Worm (Caenorhabditis elegans): Measurements from ENCODE around the gene Y82E9BR.22.
A peak's percentile ranks its signal among the peaks of the same experiment; 100 is the strongest.

The Y82E9BR.22 gene

ce11 chrIII:1424305-1424704, 15.3 kb upstream of the Y82E9BR.22 start (continued):
- TF ChIP-seq C06A6.2 (GFP tag; conservative IDR thresholded peaks at IDR 0.05) (no peak), bed-1 (GFP tag; IDR thresholded peaks at IDR 0.05) (0 out of 2 replicates have a peak, but pooled peaks have one; percentile 36), ceh-100 (GFP tag; IDR thresholded peaks at IDR 0.05) (peak; percentile 52; the same call in 1 of the 2 replicates), hrde-1 (tag; optimal IDR thresholded peaks at IDR 0.05; ENCODE audit: borderline replicate concordance) (peak; percentile 73), ceh-58 (GFP tag; IDR thresholded peaks at IDR 0.05) (no peak), atf-7 (tag; optimal IDR thresholded peaks at IDR 0.05) (peak; percentile 65), lin-35 (GFP tag; optimal IDR thresholded peaks at IDR 0.05) (peak in 2 of 3 experiments; percentile 0 to 63), ceh-27 (GFP tag; optimal IDR thresholded peaks at IDR 0.05) (peak; percentile 82), somi-1 (GFP tag; optimal IDR thresholded peaks at IDR 0.05) (no peak), lag-1 (GFP tag; IDR thresholded peaks at IDR 0.05) (no peak), aptf-3 (GFP tag; IDR thresholded peaks at IDR 0.05) (no peak; the same call in 1 of the 2 replicates), F55B11.4 (tag; optimal IDR thresholded peaks at IDR 0.05; ENCODE audit: borderline replicate concordance, insufficient read depth) (no peak), madf-3 (GFP tag; IDR thresholded peaks at IDR 0.05) (no peak; the same call in none of the 2 replicates), ceh-40 (GFP tag; IDR thresholded peaks at IDR 0.05) (no peak), T26A5.8 (tag; optimal IDR thresholded peaks at IDR 0.05) (no peak), F52B5.7 (tag; optimal IDR thresholded peaks at IDR 0.05) (peak; percentile 32), lir-1 (GFP tag; conservative IDR thresholded peaks at IDR 0.05) (peak; percentile 69), ZK185.1 (tag; optimal IDR thresholded peaks at IDR 0.05; ENCODE audit: poor library complexity, severe bottlenecking) (no peak), tbp1 (GFP tag; optimal IDR thresholded peaks at IDR 0.05) (peak; percentile 99), fkh-3 (tag; optimal IDR thresholded peaks at IDR 0.05) (no peak), zim-3 (tag; optimal IDR thresholded peaks at IDR 0.05) (no peak), snpc-1.1 (tag; optimal IDR thresholded peaks at IDR 0.05; ENCODE audit: insufficient read depth) (peak; percentile 28), rpc-1 (optimal IDR thresholded peaks at IDR 0.05) (peak; percentile 72), rpc-1 (tag; optimal IDR thresholded peaks at IDR 0.05) (peak; percentile 84), attf-3 (GFP tag; conservative IDR thresholded peaks at IDR 0.05) (peak; percentile 36; the same call in 1 of the 2 replicates), F37B4.10 (GFP tag; IDR thresholded peaks at IDR 0.05) (no peak), lsy-27 (tag; optimal IDR thresholded peaks at IDR 0.05; ENCODE audit: borderline replicate concordance, insufficient read depth) (peak; percentile 76), athp-1 (tag; optimal IDR thresholded peaks at IDR 0.05) (peak; percentile 54), ztf-3 (GFP tag; optimal IDR thresholded peaks at IDR 0.05) (no peak), mcd-1 (GFP tag; IDR thresholded peaks at IDR 0.05) (peak; percentile 84), F57A8.1 (GFP tag; optimal IDR thresholded peaks at IDR 0.05) (no peak), K12H6.12 (tag; optimal IDR thresholded peaks at IDR 0.05) (peak; percentile 58), Y67H2A.10 (GFP tag; conservative IDR thresholded peaks at IDR 0.05) (no peak), aptf-2 (GFP tag; conservative IDR thresholded peaks at IDR 0.05) (no peak; the same call in 1 of the 2 replicates), xnd-1 (tag; optimal IDR thresholded peaks at IDR 0.05) (no peak), mes-4 (tag; optimal IDR thresholded peaks at IDR 0.05) (no peak), attf-6 (GFP tag; IDR thresholded peaks at IDR 0.05) (0 out of 2 replicates have a peak, but pooled peaks have one; percentile 37), B0035.1 (tag; optimal IDR thresholded peaks at IDR 0.05) (no peak), nhr-120 (GFP tag; IDR thresholded peaks at IDR 0.05) (no peak), hmg-20 (GFP tag; IDR thresholded peaks at IDR 0.05) (peak; percentile 73; the same call in 1 of the 2 replicates), B0019.2 (GFP tag; conservative IDR thresholded peaks at IDR 0.05) (no peak), unc-62 (GFP tag; optimal IDR thresholded peaks at IDR 0.05) (no peak), repo-1 (tag; optimal IDR thresholded peaks at IDR 0.05) (peak; percentile 68), rec-8 (tag; optimal IDR thresholded peaks at IDR 0.05) (peak in 1 of 2 experiments; percentile 35), snpc-3.4 (tag; optimal IDR thresholded peaks at IDR 0.05) (peak; percentile 33), sdz-38 (tag; optimal IDR thresholded peaks at IDR 0.05) (no peak), attf-5 (GFP tag; optimal IDR thresholded peaks at IDR 0.05) (peak; percentile 57), dpff-1 (tag; optimal IDR thresholded peaks at IDR 0.05) (no peak)
